Worm (Caenorhabditis elegans) whole organism, L3 larva: ENCODE data around the gene ZK105.6.

Source experiments
- R02D3.7 ChIP-seq: fragments of 150-350 bp; optimal IDR thresholded peaks from 2 replicates; lab custom pipeline; 2014; ENCODE audit warnings: missing biosample characterization, missing genetic modification characterization
- aly-2 ChIP-seq: fragments of 150-350 bp; optimal IDR thresholded peaks from 2 replicates; lab custom pipeline; 2014; ENCODE audit warnings: missing biosample characterization, missing genetic modification characterization
- fkh-2 ChIP-seq: fragments of 150-350 bp; optimal IDR thresholded peaks from 2 replicates; lab custom pipeline; 2014; ENCODE audit warnings: missing biosample characterization, missing genetic modification reagents, missing genetic modification characterization
- hmg-11 ChIP-seq: sonication (generic microtip); optimal IDR thresholded peaks from 2 replicates; lab custom pipeline; 2016; ENCODE audit warnings: missing genetic modification characterization, missing compliant biosample characterization
- jun-1 ChIP-seq: fragments of 150-350 bp; optimal IDR thresholded peaks from 2 replicates; lab custom pipeline; 2014; ENCODE audit warnings: missing biosample characterization, missing genetic modification reagents, missing genetic modification characterization
- lin-39 ChIP-seq: fragments of 150-350 bp; optimal IDR thresholded peaks from 2 replicates; lab custom pipeline; 2018; ENCODE audit warnings: missing biosample characterization, missing genetic modification reagents, missing genetic modification characterization
- mml-1 ChIP-seq: fragments of 150-350 bp; sonication (generic microtip); optimal IDR thresholded peaks from 3 replicates; lab custom pipeline; 2014; ENCODE audit warnings: missing biosample characterization, missing genetic modification characterization
- nfya-1 ChIP-seq: sonication (generic microtip); optimal IDR thresholded peaks from 2 replicates; lab custom pipeline; 2017; ENCODE audit warnings: missing genetic modification characterization, mild to moderate bottlenecking, missing compliant biosample characterization, antibody characterized with exemption, moderate library complexity; ENCODE audit not compliant: insufficient read depth
- tbx-2 ChIP-seq: sonication (generic microtip); optimal IDR thresholded peaks from 2 replicates; lab custom pipeline; 2016; ENCODE audit warnings: mild to moderate bottlenecking, missing genetic modification characterization, missing compliant biosample characterization
- ztf-11 ChIP-seq: fragments of 150-350 bp; optimal IDR thresholded peaks from 2 replicates; lab custom pipeline; 2014; ENCODE audit warnings: missing biosample characterization, missing genetic modification characterization
- ztf-4 ChIP-seq: fragments of 150-350 bp; optimal IDR thresholded peaks from 2 replicates; lab custom pipeline; 2014; ENCODE audit warnings: missing biosample characterization, missing genetic modification characterization

ZK105.6 gene

DNA sequence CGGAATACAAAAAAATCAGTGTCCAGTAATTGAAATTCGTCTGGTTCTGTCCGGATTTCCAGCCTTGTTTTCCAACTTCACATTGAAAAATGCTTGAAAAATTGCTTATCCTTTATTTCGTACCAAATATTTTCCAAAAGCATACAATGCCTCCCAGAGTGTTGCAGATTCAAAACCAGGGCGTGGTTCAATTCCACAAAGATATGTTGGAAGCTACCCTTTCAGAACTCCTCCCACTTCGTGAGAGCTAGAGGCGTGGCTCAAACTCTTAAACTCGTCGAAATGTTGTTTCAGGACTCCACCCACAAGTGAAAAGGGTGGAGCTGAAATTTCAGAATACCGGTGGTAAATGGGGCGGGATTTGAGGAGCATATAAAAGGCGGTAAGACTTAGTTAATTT lies 48.0 kb downstream of the ZK105.6 start, which contains the start of gene C12D5.3:
C12D5.3 (plus strand) TSS at position 301 of the 400 bp plus-strand sequence.
- TF ChIP-seq tbx-2 (tag; lab: Kevin White, UChicago): no peak
- TF ChIP-seq R02D3.7: no peak
- no peak for TF ChIP-seq aly-2 (tag; lab: Kevin White, UChicago)
- TF ChIP-seq nfya-1 (tag; lab: Kevin White, UChicago): no peak
- no peak for TF ChIP-seq jun-1 (tag; lab: Kevin White, UChicago)
- TF ChIP-seq lin-39: no peak
- TF ChIP-seq ztf-11 (tag; lab: Kevin White, UChicago): no peak
- TF ChIP-seq ztf-4 (tag; lab: Kevin White, UChicago): no peak
- no peak for TF ChIP-seq fkh-2
- no peak for TF ChIP-seq mml-1
- no peak for TF ChIP-seq hmg-11 (tag; lab: Kevin White, UChicago)
